Worm (Caenorhabditis elegans) whole organism, young adult: Measurements from ENCODE around the gene nep-17.

Source experiments
- B0035.1 ChIP-seq: sonication (generic microtip); optimal IDR thresholded peaks from 2 replicates; lab custom pipeline; 2016; ENCODE audit warnings: missing genetic modification characterization, mild to moderate bottlenecking, missing compliant biosample characterization, missing genotype, missing genetic modification reagents
- F10E7.11 ChIP-seq: sonication (generic microtip); optimal IDR thresholded peaks from 2 replicates; lab custom pipeline; 2017; ENCODE audit warnings: mild to moderate bottlenecking, missing genetic modification characterization, moderate library complexity, missing compliant biosample characterization
- F22D6.2 ChIP-seq: sonication (generic microtip); optimal IDR thresholded peaks from 2 replicates; lab custom pipeline; 2016; ENCODE audit warnings: mild to moderate bottlenecking, missing genetic modification characterization, missing compliant biosample characterization
- F23B12.7 ChIP-seq: sonication (generic microtip); optimal IDR thresholded peaks from 2 replicates; lab custom pipeline; 2017; ENCODE audit warnings: missing genetic modification characterization, mild to moderate bottlenecking, missing compliant biosample characterization, antibody characterized with exemption, moderate library complexity; ENCODE audit not compliant: insufficient read depth
- F37B4.10 ChIP-seq: fragments of 200-800 bp; sonication (Bioruptor generic); IDR thresholded peaks from 2 replicates; pipeline ENCODE4 v1.3.6; 2022; ENCODE audit warnings: missing genetic modification characterization, missing compliant biosample characterization
- F49E8.2 ChIP-seq: sonication (generic microtip); optimal IDR thresholded peaks from 3 replicates; lab custom pipeline; 2017; ENCODE audit warnings: missing genetic modification characterization, mild to moderate bottlenecking, missing compliant biosample characterization, antibody characterized with exemption, moderate library complexity; ENCODE audit not compliant: insufficient read depth
- F52B5.7 ChIP-seq: sonication (generic microtip); optimal IDR thresholded peaks from 2 replicates; lab custom pipeline; 2016; ENCODE audit warnings: mild to moderate bottlenecking, missing genetic modification characterization, missing compliant biosample characterization
- F57C9.4 ChIP-seq: sonication (generic microtip); optimal IDR thresholded peaks from 2 replicates; lab custom pipeline; 2017; ENCODE audit warnings: mild to moderate bottlenecking, missing genetic modification characterization, missing compliant biosample characterization
- K12H6.12 ChIP-seq: fragments of 200-800 bp; sonication (Bioruptor generic); optimal IDR thresholded peaks from 2 replicates; lab custom pipeline; 2018; ENCODE audit warnings: mild to moderate bottlenecking, missing genetic modification characterization, missing compliant biosample characterization
- T07F8.4 ChIP-seq: sonication (generic microtip); optimal IDR thresholded peaks from 2 replicates; lab custom pipeline; 2016; ENCODE audit warnings: mild to moderate bottlenecking, missing genetic modification characterization, moderate library complexity, missing compliant biosample characterization
- Y53F4B.3 ChIP-seq: fragments of 200-800 bp; sonication (Bioruptor generic); IDR thresholded peaks from 2 replicates; pipeline ENCODE4 v1.3.6; 2022; ENCODE audit warnings: missing genetic modification reagents, missing genetic modification characterization, missing compliant biosample characterization
- Y53G8AR.9 ChIP-seq: fragments of 200-800 bp; sonication (Bioruptor generic); conservative IDR thresholded peaks from 2 replicates; pipeline ENCODE4 v1.3.6; 2022; ENCODE audit warnings: missing genetic modification reagents, missing genetic modification characterization, missing compliant biosample characterization
- Y56A3A.18 ChIP-seq: fragments of 200-800 bp; sonication (Bioruptor generic); IDR thresholded peaks from 2 replicates; pipeline ENCODE4 v1.3.6; 2022; ENCODE audit warnings: missing genetic modification reagents, missing genetic modification characterization, missing compliant biosample characterization
- athp-1 ChIP-seq: sonication (generic microtip); optimal IDR thresholded peaks from 2 replicates; lab custom pipeline; 2017; ENCODE audit warnings: mild to moderate bottlenecking, missing genetic modification characterization, missing compliant biosample characterization
- attf-5 ChIP-seq: fragments of 200-800 bp; sonication (Bioruptor generic); optimal IDR thresholded peaks from 2 replicates; lab custom pipeline; 2018; ENCODE audit warnings: mild to moderate bottlenecking, missing genetic modification characterization, missing compliant biosample characterization
- bed-2 ChIP-seq: fragments of 200-800 bp; sonication (Bioruptor generic); IDR thresholded peaks from 2 replicates; pipeline ENCODE4 v1.3.6; 2022; ENCODE audit warnings: missing genetic modification reagents, missing genetic modification characterization, missing compliant biosample characterization
- chd-7 ChIP-seq: sonication (generic microtip); optimal IDR thresholded peaks from 2 replicates; lab custom pipeline; 2016; ENCODE audit warnings: mild to moderate bottlenecking, missing genetic modification characterization, moderate library complexity, missing compliant biosample characterization
- die-1 ChIP-seq: sonication (generic microtip); optimal IDR thresholded peaks from 2 replicates; lab custom pipeline; 2016; ENCODE audit warnings: missing genotype, mild to moderate bottlenecking, missing genetic modification characterization, missing compliant biosample characterization
- dox-1 ChIP-seq: fragments of 200-800 bp; sonication (Bioruptor generic); IDR thresholded peaks from 2 replicates; pipeline ENCODE4 v1.3.6; 2022; ENCODE audit warnings: missing genetic modification reagents, missing genetic modification characterization, missing compliant biosample characterization
- dpl-1 ChIP-seq: fragments of 150-350 bp; optimal IDR thresholded peaks from 2 replicates; lab custom pipeline; 2014; ENCODE audit warnings: missing biosample characterization, missing genetic modification reagents, missing genetic modification characterization
- egl-44 ChIP-seq: fragments of 200-800 bp; sonication (Bioruptor generic); IDR thresholded peaks from 2 replicates; pipeline ENCODE4 v1.3.6; 2022; ENCODE audit warnings: missing genetic modification reagents, missing genetic modification characterization, missing compliant biosample characterization
- ets-4 ChIP-seq: fragments of 200-800 bp; sonication (Bioruptor generic); optimal IDR thresholded peaks from 2 replicates; lab custom pipeline; 2018; ENCODE audit warnings: mild to moderate bottlenecking, missing genetic modification characterization, missing compliant biosample characterization
- fkh-3 ChIP-seq: sonication (generic microtip); optimal IDR thresholded peaks from 2 replicates; lab custom pipeline; 2016; ENCODE audit warnings: mild to moderate bottlenecking, missing genetic modification characterization, missing compliant biosample characterization
- hmg-1.2 ChIP-seq: fragments of 200-800 bp; sonication (Bioruptor generic); IDR thresholded peaks from 2 replicates; pipeline ENCODE4 v1.3.6; 2022; ENCODE audit warnings: missing genetic modification reagents, missing genetic modification characterization, missing compliant biosample characterization
- hmg-20 ChIP-seq: fragments of 200-800 bp; sonication (Bioruptor generic); IDR thresholded peaks from 2 replicates; pipeline ENCODE4 v1.3.6; 2022; ENCODE audit warnings: missing genetic modification reagents, missing genetic modification characterization, missing compliant biosample characterization
- let-607 ChIP-seq, 2 experiments: fragments of 200-800 bp in 1 of 2; sonication (Bioruptor generic) in 1 of 2; sonication (generic microtip) in 1 of 2; optimal IDR thresholded peaks; 2 replicates each; lab custom pipeline; 2016 to 2018; ENCODE audit warnings: mild to moderate bottlenecking in 2 of 2, missing compliant biosample characterization in 2 of 2, missing genetic modification characterization in 2 of 2, moderate library complexity in 2 of 2, missing genotype in 1 of 2
- lin-40 ChIP-seq: sonication (generic microtip); optimal IDR thresholded peaks from 2 replicates; lab custom pipeline; 2016; ENCODE audit warnings: missing genetic modification characterization, mild to moderate bottlenecking, missing compliant biosample characterization, missing genotype, missing genetic modification reagents
- lin-54 ChIP-seq: fragments of 200-800 bp; sonication (Bioruptor generic); optimal IDR thresholded peaks from 2 replicates; lab custom pipeline; 2018; ENCODE audit warnings: mild to moderate bottlenecking, missing genetic modification characterization, missing compliant biosample characterization
- lsl-1 ChIP-seq: fragments of 200-800 bp; sonication (Bioruptor generic); optimal IDR thresholded peaks from 2 replicates; lab custom pipeline; 2018; ENCODE audit warnings: mild to moderate bottlenecking, missing genetic modification characterization, moderate library complexity, missing compliant biosample characterization
- mes-4 ChIP-seq: sonication (generic microtip); optimal IDR thresholded peaks from 2 replicates; lab custom pipeline; 2016; ENCODE audit warnings: missing genotype, missing genetic modification characterization, missing compliant biosample characterization
- mxl-1 ChIP-seq: sonication (generic microtip); optimal IDR thresholded peaks from 2 replicates; lab custom pipeline; 2016; ENCODE audit warnings: missing genetic modification characterization, missing compliant biosample characterization
- nfya-2 ChIP-seq: fragments of 200-800 bp; sonication (Bioruptor generic); IDR thresholded peaks from 2 replicates; pipeline ENCODE4 v1.3.6; 2022; ENCODE audit warnings: missing genetic modification reagents, missing genetic modification characterization, missing compliant biosample characterization
- nhr-27 ChIP-seq: fragments of 200-800 bp; sonication (Bioruptor generic); optimal IDR thresholded peaks from 2 replicates; lab custom pipeline; 2018; ENCODE audit warnings: mild to moderate bottlenecking, missing genetic modification characterization, moderate library complexity, missing compliant biosample characterization
- repo-1 ChIP-seq: sonication (generic microtip); optimal IDR thresholded peaks from 2 replicates; lab custom pipeline; 2017; ENCODE audit warnings: mild to moderate bottlenecking, missing genetic modification characterization, missing compliant biosample characterization
- rpc-1 ChIP-seq, 2 experiments: fragments of 150-350 bp in 1 of 2; sonication (generic microtip) in 1 of 2; optimal IDR thresholded peaks; 2 replicates each; lab custom pipeline; 2014 to 2018; ENCODE audit warnings: missing biosample characterization in 1 of 2, missing genetic modification characterization in 1 of 2, missing genetic modification reagents in 1 of 2, missing genotype in 1 of 2
- somi-1 ChIP-seq: fragments of 200-800 bp; sonication (Bioruptor generic); optimal IDR thresholded peaks from 2 replicates; lab custom pipeline; 2018; ENCODE audit warnings: mild to moderate bottlenecking, missing genetic modification characterization, missing compliant biosample characterization
- unc-130 ChIP-seq: sonication (generic microtip); optimal IDR thresholded peaks from 2 replicates; lab custom pipeline; 2016; ENCODE audit warnings: missing genetic modification reagents, missing genetic modification characterization, missing compliant biosample characterization
- ztf-25 ChIP-seq: fragments of 200-800 bp; sonication (Bioruptor generic); IDR thresholded peaks from 2 replicates; pipeline ENCODE4 v1.3.6; 2022; ENCODE audit warnings: missing genetic modification reagents, missing genetic modification characterization, missing compliant biosample characterization

The nep-17 gene

ce11 chrII:13460592-13461395, 46.8 kb upstream of the nep-17 start, which contains the start of gene pqn-27 (continued):
- TF ChIP-seq F10E7.11, result peak; percentile 16
- peak; percentile 71 for TF ChIP-seq K12H6.12 (tag; lab: Kevin White, UChicago)
- no peak for TF ChIP-seq mes-4 (tag; lab: Kevin White, UChicago)
- TF ChIP-seq T07F8.4 (tag; lab: Kevin White, UChicago), result no peak
- TF ChIP-seq let-607 (tag; optimal IDR thresholded peaks at IDR 0.05; lab: Kevin White, UChicago), result no peak
- peak; percentile 32 for TF ChIP-seq B0035.1
- TF ChIP-seq F49E8.2 (tag; lab: Kevin White, UChicago), result no peak
- no peak for TF ChIP-seq egl-44
- TF ChIP-seq dpl-1 (GFP tag; lab: Kevin White, UChicago), result no peak
- TF ChIP-seq hmg-20 (GFP tag; lab: Robert Waterston, UW), result 0 out of 2 replicates have a peak, but pooled peaks have one; percentile 27
- TF ChIP-seq Y53G8AR.9 (GFP tag; lab: Robert Waterston, UW), result peak; percentile 64; the same call in 1 of the 2 replicates
- TF ChIP-seq lin-40 (tag; lab: Kevin White, UChicago), result peak; percentile 79
- no peak for TF ChIP-seq nfya-2 (GFP tag; lab: Robert Waterston, UW)
- TF ChIP-seq F23B12.7 (tag; lab: Kevin White, UChicago), result peak; percentile 50
- TF ChIP-seq fkh-3 (tag; lab: Kevin White, UChicago), result no peak
- TF ChIP-seq athp-1 (tag; lab: Kevin White, UChicago), result peak; percentile 39
- TF ChIP-seq mxl-1, result no peak
- peak; percentile 58 for TF ChIP-seq somi-1 (GFP tag; lab: Kevin White, UChicago)
- peak; percentile 46 for TF ChIP-seq dox-1 (GFP tag; lab: Robert Waterston, UW)
- TF ChIP-seq hmg-1.2 (GFP tag; lab: Robert Waterston, UW), result no peak
- TF ChIP-seq rpc-1 (optimal IDR thresholded peaks at IDR 0.05; lab: Kevin White, UChicago), result no peak
- no peak for TF ChIP-seq rpc-1 (tag; optimal IDR thresholded peaks at IDR 0.05; lab: Kevin White, UChicago)
- TF ChIP-seq ztf-25 (GFP tag; lab: Robert Waterston, UW), result no peak
- TF ChIP-seq attf-5 (GFP tag; lab: Kevin White, UChicago), result peak; percentile 44
- peak; percentile 16 for TF ChIP-seq lin-54
- peak; percentile 91 for TF ChIP-seq repo-1 (tag; lab: Kevin White, UChicago)
- TF ChIP-seq die-1 (tag; lab: Kevin White, UChicago), result no peak
- TF ChIP-seq nhr-27 (tag; lab: Kevin White, UChicago), result no peak
- no peak for TF ChIP-seq Y53F4B.3 (GFP tag; lab: Robert Waterston, UW)
- TF ChIP-seq lsl-1 (GFP tag; lab: Kevin White, UChicago), result peak; percentile 11
- TF ChIP-seq F22D6.2 (tag; lab: Kevin White, UChicago), result no peak
- peak; percentile 79; the same call in 1 of the 2 replicates for TF ChIP-seq Y56A3A.18
- no peak for TF ChIP-seq F37B4.10 (GFP tag; lab: Robert Waterston, UW)
- TF ChIP-seq ets-4 (GFP tag; lab: Kevin White, UChicago), result no peak
- TF ChIP-seq unc-130 (GFP tag; lab: Kevin White, UChicago), result no peak
- TF ChIP-seq F52B5.7 (tag; lab: Kevin White, UChicago), result no peak
- TF ChIP-seq bed-2, result no peak
- no peak for TF ChIP-seq F57C9.4
- TF ChIP-seq chd-7, result peak; percentile 62
- TF ChIP-seq, all 124 proteins: peak for 41
